Fruit fly (Drosophila melanogaster) whole organism, wandering third instar larva: ENCODE results near the gene Rel.

Experiments
- Hr83 ChIP-seq: fragments of 200-300 bp; sonication (Bioruptor generic); optimal IDR thresholded peaks from 2 replicates; lab custom pipeline; 2016; ENCODE audit warnings: missing biosample characterization, mild to moderate bottlenecking, missing genetic modification characterization, moderate library complexity; ENCODE audit not compliant: poor library complexity, severe bottlenecking
- Mio ChIP-seq: sonication (Bioruptor generic); optimal IDR thresholded peaks from 2 replicates; lab custom pipeline; 2016; ENCODE audit warnings: missing biosample characterization, missing genetic modification characterization
- Rel ChIP-seq, 2 experiments: fragments of 200-800 bp; sonication (Bioruptor generic) in 1 of 2; optimal IDR thresholded peaks; 2 replicates in 1 of 2; 3 replicates in 1 of 2; lab custom pipeline; 2016 to 2019; ENCODE audit warnings: mild to moderate bottlenecking in 2 of 2, missing biosample characterization in 2 of 2, missing genetic modification characterization in 2 of 2, moderate library complexity in 1 of 2
- Sp1 ChIP-seq: fragments of 200-800 bp; sonication (Bioruptor generic); optimal IDR thresholded peaks from 3 replicates; lab custom pipeline; 2019; ENCODE audit warnings: missing biosample characterization, mild to moderate bottlenecking, missing genetic modification characterization, moderate library complexity
- brk ChIP-seq: fragments of 200-800 bp; sonication (Bioruptor generic); optimal IDR thresholded peaks from 2 replicates; lab custom pipeline; 2016; ENCODE audit warnings: missing biosample characterization, mild to moderate bottlenecking, missing genetic modification characterization
- lola ChIP-seq: fragments of >200 bp; optimal IDR thresholded peaks from 2 replicates; lab custom pipeline; 2017; ENCODE audit warnings: missing biosample characterization, missing genetic modification characterization
- usp ChIP-seq: fragments of >200 bp; optimal IDR thresholded peaks from 2 replicates; lab custom pipeline; 2017; ENCODE audit warnings: missing biosample characterization, missing genetic modification characterization

DNA sequence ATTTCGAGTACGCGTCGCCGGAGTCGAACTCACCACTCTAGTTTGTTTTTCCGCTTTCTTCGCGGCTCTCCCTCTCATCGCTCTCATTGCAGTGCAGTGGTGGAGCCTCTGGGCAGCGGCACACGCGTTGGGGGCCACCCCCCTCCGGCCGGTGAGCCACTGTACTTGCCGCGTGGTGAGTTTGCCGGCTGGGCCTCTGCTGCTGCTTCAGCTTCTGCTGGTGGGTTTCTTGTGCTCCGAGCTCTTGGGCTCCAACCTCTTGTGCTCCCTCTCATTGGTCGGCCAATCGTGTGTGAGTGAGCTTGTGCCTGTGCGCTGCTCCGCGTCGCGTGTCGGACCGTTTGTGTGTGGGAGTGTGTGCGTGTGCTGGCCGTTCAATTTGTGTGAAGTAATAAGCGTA, 5.2 kb upstream of the Rel start:
- peak; percentile 72 for TF ChIP-seq Sp1 (GFP tag; lab: Kevin White, UChicago)
- no peak for TF ChIP-seq lola (GFP tag; lab: Kevin White, UChicago)
- no peak for TF ChIP-seq Mio (GFP tag; lab: Kevin White, UChicago)
- no peak for TF ChIP-seq Rel (GFP tag; optimal IDR thresholded peaks at IDR 0.05; lab: Kevin White, UChicago)
- no peak for TF ChIP-seq Rel (tag; optimal IDR thresholded peaks at IDR 0.05; lab: Kevin White, UChicago)
- peak; percentile 85 for TF ChIP-seq Hr83
- no peak for TF ChIP-seq brk (GFP tag; lab: Kevin White, UChicago)
- TF ChIP-seq usp: no peak
